Worm (Caenorhabditis elegans) whole organism, mixed stage, embryonic: Measurements from ENCODE around the gene grl-31.

Experiments used
- elt-1 ChIP-seq: sonication (generic microtip); optimal IDR thresholded peaks from 2 replicates; lab custom pipeline; 2017; ENCODE audit warnings: missing genetic modification characterization, mild to moderate bottlenecking, missing compliant biosample characterization, antibody characterized with exemption, moderate library complexity, borderline replicate concordance; ENCODE audit not compliant: insufficient read depth
- lsy-2 ChIP-seq: fragments of 150-350 bp; optimal IDR thresholded peaks from 2 replicates; lab custom pipeline; 2014; ENCODE audit warnings: missing biosample characterization, missing genetic modification characterization
- nhr-12 ChIP-seq: fragments of 150-350 bp; optimal IDR thresholded peaks from 2 replicates; lab custom pipeline; 2014; ENCODE audit warnings: missing biosample characterization, missing genetic modification characterization
- nhr-237 ChIP-seq: fragments of 150-350 bp; optimal IDR thresholded peaks from 2 replicates; lab custom pipeline; 2014; ENCODE audit warnings: missing biosample characterization, missing genetic modification characterization
- nhr-76 ChIP-seq: sonication (generic microtip); optimal IDR thresholded peaks from 2 replicates; lab custom pipeline; 2017; ENCODE audit warnings: missing biosample characterization, missing genetic modification characterization
- snpc-4 ChIP-seq: fragments of 150-350 bp; optimal IDR thresholded peaks from 2 replicates; lab custom pipeline; 2014; ENCODE audit warnings: missing biosample characterization, missing genetic modification characterization

DNA sequence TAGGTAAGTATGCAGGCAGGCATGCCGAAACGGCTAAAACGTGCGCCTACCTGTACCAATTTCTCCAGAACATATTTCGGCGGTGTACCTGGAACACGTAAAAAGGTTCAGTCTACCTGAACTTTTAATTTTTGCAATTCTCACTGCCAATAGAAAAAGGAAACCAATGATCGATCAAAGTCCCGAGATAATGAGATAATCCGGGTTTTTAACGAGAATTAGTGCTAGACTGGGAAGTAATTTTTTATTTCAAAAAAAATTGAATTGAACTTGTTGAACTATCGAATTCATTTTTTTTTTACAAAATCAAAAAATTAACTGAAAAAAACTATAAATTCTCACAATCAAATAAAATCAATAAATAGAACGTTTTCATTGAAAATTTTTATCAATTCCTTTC lies 43.0 kb upstream of the grl-31 start, which contains the start of gene T22F3.7:
- TF ChIP-seq nhr-76 (no peak), lsy-2 (tag; lab: Kevin White, UChicago) (no peak), elt-1 (tag; lab: Kevin White, UChicago) (no peak), snpc-4 (tag; lab: Kevin White, UChicago) (no peak), nhr-237 (no peak), nhr-12 (no peak)
